Worm (Caenorhabditis elegans) whole organism, late embryonic: ENCODE data around the gene eif-2D.

Experiments
- C38D4.7 ChIP-seq: fragments of 200-800 bp; sonication (Bioruptor generic); optimal IDR thresholded peaks from 2 replicates; lab custom pipeline; 2018; ENCODE audit warnings: mild to moderate bottlenecking, missing genetic modification characterization, moderate library complexity, missing compliant biosample characterization
- T23F11.4 ChIP-seq: fragments of 200-800 bp; sonication (Bioruptor generic); optimal IDR thresholded peaks from 2 replicates; lab custom pipeline; 2018; ENCODE audit warnings: mild to moderate bottlenecking, missing genetic modification characterization, missing compliant biosample characterization
- ama-1 ChIP-seq: fragments of 150-350 bp; optimal IDR thresholded peaks from 2 replicates; lab custom pipeline; 2014
- ceh-14 ChIP-seq: sonication (generic microtip); optimal IDR thresholded peaks from 2 replicates; lab custom pipeline; 2016; ENCODE audit warnings: missing genotype, missing genetic modification characterization, missing compliant biosample characterization
- ceh-18 ChIP-seq: sonication (generic microtip); optimal IDR thresholded peaks from 2 replicates; lab custom pipeline; 2016; ENCODE audit warnings: missing genetic modification characterization, missing compliant biosample characterization
- ceh-19 ChIP-seq: fragments of 200-800 bp; sonication (Bioruptor generic); optimal IDR thresholded peaks from 2 replicates; lab custom pipeline; 2018; ENCODE audit warnings: mild to moderate bottlenecking, missing genetic modification characterization, missing compliant biosample characterization
- ceh-22 ChIP-seq: sonication (generic microtip); optimal IDR thresholded peaks from 2 replicates; lab custom pipeline; 2017; ENCODE audit warnings: missing biosample characterization, missing genetic modification characterization
- ceh-24 ChIP-seq: sonication (generic microtip); optimal IDR thresholded peaks from 2 replicates; lab custom pipeline; 2016; ENCODE audit warnings: mild to moderate bottlenecking, missing genetic modification characterization, missing compliant biosample characterization
- ceh-30 ChIP-seq: fragments of 150-350 bp; optimal IDR thresholded peaks from 2 replicates; lab custom pipeline; 2014; ENCODE audit warnings: missing biosample characterization, missing genetic modification characterization
- ceh-31 ChIP-seq: sonication (generic microtip); optimal IDR thresholded peaks from 2 replicates; lab custom pipeline; 2016; ENCODE audit warnings: missing genetic modification characterization, missing compliant biosample characterization
- ceh-34 ChIP-seq: sonication (generic microtip); optimal IDR thresholded peaks from 2 replicates; lab custom pipeline; 2016; ENCODE audit warnings: mild to moderate bottlenecking, missing genetic modification characterization, missing compliant biosample characterization
- ceh-9 ChIP-seq: sonication (generic microtip); optimal IDR thresholded peaks from 2 replicates; lab custom pipeline; 2016; ENCODE audit warnings: mild to moderate bottlenecking, missing genetic modification characterization, inconsistent platforms, missing compliant biosample characterization
- che-1 ChIP-seq: sonication (generic microtip); optimal IDR thresholded peaks from 2 replicates; lab custom pipeline; 2016; ENCODE audit warnings: mild to moderate bottlenecking, missing genetic modification characterization, missing compliant biosample characterization
- dmd-4 ChIP-seq: sonication (generic microtip); optimal IDR thresholded peaks from 2 replicates; lab custom pipeline; 2016; ENCODE audit warnings: borderline replicate concordance, missing genetic modification characterization, missing compliant biosample characterization
- dve-1 ChIP-seq: sonication (generic microtip); optimal IDR thresholded peaks from 2 replicates; lab custom pipeline; 2017; ENCODE audit warnings: antibody characterized with exemption, mild to moderate bottlenecking, missing genetic modification characterization, missing compliant biosample characterization
- elt-4 ChIP-seq: sonication (generic microtip); optimal IDR thresholded peaks from 2 replicates; lab custom pipeline; 2016; ENCODE audit warnings: missing genetic modification characterization, missing compliant biosample characterization
- ets-4 ChIP-seq: sonication (generic microtip); optimal IDR thresholded peaks from 2 replicates; lab custom pipeline; 2016; ENCODE audit warnings: missing genetic modification characterization, missing compliant biosample characterization
- eyg-1 ChIP-seq: sonication (generic microtip); optimal IDR thresholded peaks from 2 replicates; lab custom pipeline; 2016; ENCODE audit warnings: missing genotype, missing genetic modification characterization, missing compliant biosample characterization
- fax-1 ChIP-seq: sonication (generic microtip); optimal IDR thresholded peaks from 2 replicates; lab custom pipeline; 2016; ENCODE audit warnings: missing genotype, missing genetic modification characterization, missing compliant biosample characterization
- fkh-10 ChIP-seq: fragments of 150-350 bp; optimal IDR thresholded peaks from 2 replicates; lab custom pipeline; 2014; ENCODE audit warnings: missing biosample characterization, missing genetic modification reagents, missing genetic modification characterization
- fkh-6 ChIP-seq: sonication (generic microtip); optimal IDR thresholded peaks from 2 replicates; lab custom pipeline; 2016; ENCODE audit warnings: missing genetic modification characterization, missing compliant biosample characterization
- gmeb-2 ChIP-seq: sonication (generic microtip); optimal IDR thresholded peaks from 2 replicates; lab custom pipeline; 2016; ENCODE audit warnings: missing genetic modification characterization, inconsistent platforms, missing compliant biosample characterization
- hlh-13 ChIP-seq: fragments of 200-800 bp; sonication (Bioruptor generic); optimal IDR thresholded peaks from 2 replicates; lab custom pipeline; 2018; ENCODE audit warnings: mild to moderate bottlenecking, missing genetic modification characterization, missing compliant biosample characterization
- hlh-15 ChIP-seq: sonication (generic microtip); optimal IDR thresholded peaks from 2 replicates; lab custom pipeline; 2016; ENCODE audit warnings: missing genetic modification characterization, missing compliant biosample characterization
- hlh-6 ChIP-seq: sonication (generic microtip); optimal IDR thresholded peaks from 2 replicates; lab custom pipeline; 2016; ENCODE audit warnings: missing genotype, missing genetic modification characterization, missing compliant biosample characterization
- lim-6 ChIP-seq: sonication (generic microtip); optimal IDR thresholded peaks from 2 replicates; lab custom pipeline; 2016; ENCODE audit warnings: missing genetic modification characterization, missing compliant biosample characterization
- lin-11 ChIP-seq: fragments of 200-800 bp; sonication (Bioruptor generic); optimal IDR thresholded peaks from 2 replicates; lab custom pipeline; 2018; ENCODE audit warnings: mild to moderate bottlenecking, missing genetic modification characterization, missing compliant biosample characterization
- nfya-1 ChIP-seq: sonication (generic microtip); optimal IDR thresholded peaks from 2 replicates; lab custom pipeline; 2017; ENCODE audit warnings: missing genetic modification characterization, mild to moderate bottlenecking, missing compliant biosample characterization, antibody characterized with exemption, moderate library complexity
- nhr-11 ChIP-seq: fragments of 150-350 bp; optimal IDR thresholded peaks from 2 replicates; lab custom pipeline; 2014; ENCODE audit warnings: missing biosample characterization, missing genetic modification characterization
- pag-3 ChIP-seq: sonication (generic microtip); optimal IDR thresholded peaks from 2 replicates; lab custom pipeline; 2016; ENCODE audit warnings: missing compliant biosample characterization, missing genetic modification characterization, borderline replicate concordance
- pat-9 ChIP-seq: fragments of 200-800 bp; sonication (Bioruptor generic); optimal IDR thresholded peaks from 2 replicates; lab custom pipeline; 2018; ENCODE audit warnings: mild to moderate bottlenecking, missing genetic modification characterization, moderate library complexity, missing compliant biosample characterization
- pha-2 ChIP-seq: sonication (generic microtip); optimal IDR thresholded peaks from 2 replicates; lab custom pipeline; 2017; ENCODE audit warnings: mild to moderate bottlenecking, missing genetic modification characterization, missing compliant biosample characterization
- pha-4 ChIP-seq: fragments of 150-350 bp; optimal IDR thresholded peaks from 2 replicates; lab custom pipeline; 2018; ENCODE audit warnings: missing biosample characterization, missing genetic modification reagents, missing genetic modification characterization
- pqm-1 ChIP-seq: sonication (generic microtip); optimal IDR thresholded peaks from 2 replicates; lab custom pipeline; 2016; ENCODE audit warnings: missing genetic modification characterization, missing compliant biosample characterization
- ref-2 ChIP-seq: sonication (generic microtip); optimal IDR thresholded peaks from 2 replicates; lab custom pipeline; 2016; ENCODE audit warnings: missing genetic modification characterization, missing compliant biosample characterization
- rnt-1 ChIP-seq: sonication (generic microtip); optimal IDR thresholded peaks from 2 replicates; lab custom pipeline; 2016; ENCODE audit warnings: missing genetic modification characterization, missing compliant biosample characterization
- sdc-2 ChIP-seq: sonication (generic microtip); optimal IDR thresholded peaks from 2 replicates; lab custom pipeline; 2016; ENCODE audit warnings: missing genotype, missing genetic modification characterization, missing compliant biosample characterization
- sox-4 ChIP-seq: sonication (generic microtip); optimal IDR thresholded peaks from 2 replicates; lab custom pipeline; 2017; ENCODE audit warnings: mild to moderate bottlenecking, missing genetic modification characterization, inconsistent platforms, missing compliant biosample characterization
- syd-9 ChIP-seq: sonication (generic microtip); optimal IDR thresholded peaks from 2 replicates; lab custom pipeline; 2016; ENCODE audit warnings: mild to moderate bottlenecking, missing genetic modification characterization, moderate library complexity, missing compliant biosample characterization
- tbx-2 ChIP-seq: sonication (generic microtip); optimal IDR thresholded peaks from 2 replicates; lab custom pipeline; 2016; ENCODE audit warnings: missing genetic modification characterization, missing compliant biosample characterization
- tbx-7 ChIP-seq: sonication (generic microtip); optimal IDR thresholded peaks from 2 replicates; lab custom pipeline; 2016; ENCODE audit warnings: missing genotype, missing genetic modification characterization, missing compliant biosample characterization
- ttx-3 ChIP-seq: sonication (generic microtip); optimal IDR thresholded peaks from 2 replicates; lab custom pipeline; 2016; ENCODE audit warnings: missing genetic modification reagents, missing genetic modification characterization, missing compliant biosample characterization
- unc-42 ChIP-seq: sonication (generic microtip); optimal IDR thresholded peaks from 2 replicates; lab custom pipeline; 2016; ENCODE audit warnings: missing genotype, missing genetic modification characterization, missing compliant biosample characterization
- unc-55 ChIP-seq: sonication (generic microtip); optimal IDR thresholded peaks from 2 replicates; lab custom pipeline; 2017; ENCODE audit warnings: missing biosample characterization, missing genetic modification reagents, missing genetic modification characterization
- zip-5 ChIP-seq: sonication (generic microtip); optimal IDR thresholded peaks from 2 replicates; lab custom pipeline; 2016; ENCODE audit warnings: missing genetic modification characterization, missing compliant biosample characterization

The eif-2D gene

ce11 chrII:5661735-5662177 lies 29.8 kb upstream of the eif-2D start (continued):
- peak; percentile 91 for TF ChIP-seq ceh-19 (GFP tag; lab: Kevin White, UChicago)
- peak; percentile 44 for TF ChIP-seq ceh-30 (tag; lab: Kevin White, UChicago)
- no peak for TF ChIP-seq elt-4
- TF ChIP-seq ceh-24 (tag; lab: Kevin White, UChicago): peak; percentile 63
- TF ChIP-seq ceh-9 (tag; lab: Kevin White, UChicago): no peak
- TF ChIP-seq ttx-3: no peak
- TF ChIP-seq che-1 (tag; lab: Kevin White, UChicago): peak; percentile 63
- peak; percentile 97 for TF ChIP-seq nfya-1
- TF ChIP-seq hlh-15: no peak
- TF ChIP-seq pha-4 (tag; lab: Kevin White, UChicago): no peak
- TF ChIP-seq pqm-1 (tag; lab: Kevin White, UChicago): no peak
- TF ChIP-seq ref-2: peak; percentile 78
- peak; percentile 61 for TF ChIP-seq dmd-4 (tag; lab: Kevin White, UChicago)
- TF ChIP-seq pag-3 (tag; lab: Kevin White, UChicago): no peak
- TF ChIP-seq ceh-18 (tag; lab: Kevin White, UChicago): peak; percentile 90
- TF ChIP-seq gmeb-2 (tag; lab: Kevin White, UChicago): peak; percentile 70
- peak; percentile 38 for TF ChIP-seq nhr-11
- no peak for TF ChIP-seq pha-2 (tag; lab: Kevin White, UChicago)
- peak; percentile 72 for TF ChIP-seq ceh-14 (tag; lab: Kevin White, UChicago)
- TF ChIP-seq C38D4.7: peak; percentile 73
- peak; percentile 67 for TF ChIP-seq lin-11 (tag; lab: Kevin White, UChicago)
- TF ChIP-seq hlh-6: peak; percentile 22
- no peak for TF ChIP-seq fkh-10
- TF ChIP-seq ama-1: peak; percentile 98
- TF ChIP-seq tbx-7 (tag; lab: Kevin White, UChicago): peak; percentile 23
- peak; percentile 83 for TF ChIP-seq sox-4 (tag; lab: Kevin White, UChicago)
- peak; percentile 89 for TF ChIP-seq ceh-31 (tag; lab: Kevin White, UChicago)
- TF ChIP-seq ceh-22 (tag; lab: Kevin White, UChicago): peak; percentile 68
- TF ChIP-seq unc-55 (GFP tag; lab: Kevin White, UChicago): peak; percentile 66
- no peak for TF ChIP-seq eyg-1 (tag; lab: Kevin White, UChicago)
- no peak for TF ChIP-seq zip-5 (tag; lab: Kevin White, UChicago)
- TF ChIP-seq ets-4: peak; percentile 43
- peak; percentile 78 for TF ChIP-seq lim-6 (tag; lab: Kevin White, UChicago)
- peak; percentile 45 for TF ChIP-seq hlh-13 (GFP tag; lab: Kevin White, UChicago)
- TF ChIP-seq fax-1 (tag; lab: Kevin White, UChicago): peak; percentile 30
- peak; percentile 43 for TF ChIP-seq sdc-2 (tag; lab: Kevin White, UChicago)
- TF ChIP-seq fkh-6 (tag; lab: Kevin White, UChicago): no peak
- peak; percentile 44 for TF ChIP-seq syd-9 (tag; lab: Kevin White, UChicago)
- peak; percentile 85 for TF ChIP-seq tbx-2
- peak; percentile 85 for TF ChIP-seq pat-9 (tag; lab: Kevin White, UChicago)
- TF ChIP-seq T23F11.4 (GFP tag; lab: Kevin White, UChicago): peak; percentile 87
- TF ChIP-seq dve-1 (tag; lab: Kevin White, UChicago): peak; percentile 90
- TF ChIP-seq ceh-34 (tag; lab: Kevin White, UChicago): peak; percentile 90
- peak; percentile 78 for TF ChIP-seq rnt-1 (tag; lab: Kevin White, UChicago)
- TF ChIP-seq unc-42 (tag; lab: Kevin White, UChicago): peak; percentile 36
